Fruit fly (Drosophila melanogaster) whole organism, prepupa: ENCODE results near the gene CG17187.

Experiments used
- CG3032 ChIP-seq: fragments of 200-800 bp; optimal IDR thresholded peaks from 2 replicates; lab custom pipeline; 2019; ENCODE audit warnings: missing biosample characterization, mild to moderate bottlenecking, missing genetic modification characterization, moderate library complexity
- CG4318 ChIP-seq: fragments of 200-800 bp; sonication (Bioruptor generic); optimal IDR thresholded peaks from 3 replicates; lab custom pipeline; 2017; ENCODE audit warnings: missing biosample characterization, mild to moderate bottlenecking, missing genetic modification characterization
- CG6276 ChIP-seq: fragments of 200-800 bp; sonication (Bioruptor generic); optimal IDR thresholded peaks from 2 replicates; lab custom pipeline; 2017; ENCODE audit warnings: missing biosample characterization, mild to moderate bottlenecking, missing genetic modification characterization
- CG6808 ChIP-seq: fragments of 200-800 bp; sonication (Bioruptor generic); optimal IDR thresholded peaks from 3 replicates; lab custom pipeline; 2017; ENCODE audit warnings: missing biosample characterization, missing genetic modification characterization, mild to moderate bottlenecking, moderate library complexity, missing genetic modification reagents
- Gug ChIP-seq: fragments of 200-800 bp; sonication (Bioruptor generic); IDR thresholded peaks from 2 replicates; pipeline ENCODE4 v1.3.6; 2022; ENCODE audit warnings: missing biosample characterization, missing genetic modification characterization
- Hr39 ChIP-seq: fragments of 200-800 bp; sonication (Bioruptor generic); optimal IDR thresholded peaks from 2 replicates; lab custom pipeline; 2016; ENCODE audit warnings: missing biosample characterization, missing genetic modification characterization
- Smox ChIP-seq: fragments of 200-800 bp; sonication (Bioruptor generic); optimal IDR thresholded peaks from 3 replicates; lab custom pipeline; 2016; ENCODE audit warnings: missing biosample characterization, missing genetic modification characterization
- dsx ChIP-seq: fragments of 200-800 bp; optimal IDR thresholded peaks from 3 replicates; lab custom pipeline; 2019; ENCODE audit warnings: missing biosample characterization, mild to moderate bottlenecking, missing genetic modification characterization, moderate library complexity; ENCODE audit not compliant: poor library complexity, severe bottlenecking
- eg ChIP-seq: fragments of 200-800 bp; sonication (Bioruptor generic); IDR thresholded peaks from 3 replicates; pipeline ENCODE4 v1.3.6; 2022; ENCODE audit warnings: missing biosample characterization, missing genetic modification characterization
- pdm3 ChIP-seq: fragments of 200-800 bp; sonication (Bioruptor generic); optimal IDR thresholded peaks from 3 replicates; lab custom pipeline; 2016; ENCODE audit warnings: missing biosample characterization, missing genetic modification characterization
- svp ChIP-seq: fragments of 200-800 bp; sonication (Bioruptor generic); peaks from one replicate; lab custom pipeline; 2016; ENCODE audit warnings: missing biosample characterization, missing genetic modification characterization
- topi ChIP-seq: fragments of 200-800 bp; sonication (Bioruptor generic); optimal IDR thresholded peaks from 3 replicates; lab custom pipeline; 2016; ENCODE audit warnings: missing biosample characterization, missing genetic modification characterization

dm6 chr3R:11198062-11198472 is 33.6 kb downstream of the CG17187 start:
- TF ChIP-seq CG6276 (GFP tag; lab: Kevin White, UChicago) = no peak
- no peak for TF ChIP-seq CG3032 (tag; lab: Kevin White, UChicago)
- TF ChIP-seq Gug (GFP tag; lab: Robert Waterston, UW) = no peak
- TF ChIP-seq CG6808 = no peak
- no peak for TF ChIP-seq Smox (GFP tag; lab: Kevin White, UChicago)
- TF ChIP-seq pdm3 = no peak
- peak; percentile 67 for TF ChIP-seq svp (GFP tag; lab: Kevin White, UChicago)
- peak; percentile 41; the same call in 1 of the 3 replicates for TF ChIP-seq eg (GFP tag; lab: Robert Waterston, UW)
- TF ChIP-seq Hr39 (GFP tag; lab: Kevin White, UChicago) = no peak
- TF ChIP-seq CG4318 (GFP tag; lab: Kevin White, UChicago) = no peak
- TF ChIP-seq dsx (GFP tag; lab: Kevin White, UChicago) = peak; percentile 21
- no peak for TF ChIP-seq topi (GFP tag; lab: Kevin White, UChicago)
